Fruit fly (Drosophila melanogaster) whole organism, embryonic: ENCODE results near the gene CG11562.
A peak's percentile ranks its signal among the peaks of the same experiment; 100 is the strongest.

Source experiments
- Atf6 ChIP-seq: fragments of 200-800 bp; sonication (Bioruptor generic); IDR thresholded peaks from 2 replicates; pipeline ENCODE4 v1.3.6; 2022; ENCODE audit warnings: missing biosample characterization, missing genetic modification characterization
- CG1024 ChIP-seq: fragments of 200-800 bp; sonication (Bioruptor generic); IDR thresholded peaks from 2 replicates; pipeline ENCODE4 v1.3.6; 2022; ENCODE audit warnings: missing biosample characterization, missing genetic modification characterization
- CG10431 ChIP-seq: fragments of 200-800 bp; sonication (Bioruptor generic); optimal IDR thresholded peaks from 3 replicates; lab custom pipeline; 2018; ENCODE audit warnings: missing biosample characterization, mild to moderate bottlenecking, missing genetic modification characterization
- CG10979 ChIP-seq: fragments of 200-800 bp; sonication (Bioruptor generic); optimal IDR thresholded peaks from 2 replicates; lab custom pipeline; 2018; ENCODE audit warnings: missing biosample characterization, mild to moderate bottlenecking, missing genetic modification characterization, moderate library complexity
- CG11085 ChIP-seq: fragments of 200-800 bp; sonication (Bioruptor generic); IDR thresholded peaks from 2 replicates; pipeline ENCODE4 v1.3.6; 2022; ENCODE audit warnings: missing biosample characterization, missing genetic modification characterization
- CG12104 ChIP-seq: fragments of 200-800 bp; sonication (Bioruptor generic); optimal IDR thresholded peaks from 3 replicates; lab custom pipeline; 2016; ENCODE audit warnings: missing biosample characterization, missing genetic modification characterization
- CG12299 ChIP-seq: fragments of 200-800 bp; sonication (Bioruptor generic); optimal IDR thresholded peaks from 2 replicates; lab custom pipeline; 2018; ENCODE audit warnings: missing biosample characterization, mild to moderate bottlenecking, missing genetic modification characterization
- CG12659 ChIP-seq: fragments of 200-800 bp; sonication (Bioruptor generic); optimal IDR thresholded peaks from 3 replicates; lab custom pipeline; 2017; ENCODE audit warnings: mild to moderate bottlenecking, missing biosample characterization, missing genetic modification reagents, missing genetic modification characterization
- CG13123 ChIP-seq: fragments of 200-800 bp; sonication (Bioruptor generic); optimal IDR thresholded peaks from 2 replicates; lab custom pipeline; 2016; ENCODE audit warnings: missing biosample characterization, missing genetic modification characterization
- CG15696 ChIP-seq: fragments of 200-800 bp; sonication (Bioruptor generic); optimal IDR thresholded peaks from 2 replicates; lab custom pipeline; 2019; ENCODE audit warnings: missing biosample characterization, mild to moderate bottlenecking, missing genetic modification characterization, moderate library complexity
- CG16815 ChIP-seq: fragments of 200-800 bp; sonication (Bioruptor generic); optimal IDR thresholded peaks from 3 replicates; lab custom pipeline; 2017; ENCODE audit warnings: missing biosample characterization, mild to moderate bottlenecking, missing genetic modification characterization
- CG17328 ChIP-seq: fragments of 200-800 bp; sonication (Bioruptor generic); IDR thresholded peaks from 2 replicates; pipeline ENCODE4 v1.3.6; 2022; ENCODE audit warnings: missing biosample characterization, missing genetic modification characterization
- CG1832 ChIP-seq: fragments of 200-800 bp; sonication (Bioruptor generic); optimal IDR thresholded peaks from 2 replicates; lab custom pipeline; 2017; ENCODE audit warnings: missing biosample characterization, mild to moderate bottlenecking, missing genetic modification characterization, inconsistent platforms
- CG18764 ChIP-seq: fragments of 200-800 bp; sonication (Bioruptor generic); optimal IDR thresholded peaks from 3 replicates; lab custom pipeline; 2016; ENCODE audit warnings: missing biosample characterization, missing genetic modification characterization
- CG2116 ChIP-seq: fragments of 200-800 bp; sonication (Bioruptor generic); optimal IDR thresholded peaks from 3 replicates; lab custom pipeline; 2018; ENCODE audit warnings: missing biosample characterization, mild to moderate bottlenecking, missing genetic modification characterization
- CG2712 ChIP-seq: fragments of 200-800 bp; optimal IDR thresholded peaks from 3 replicates; lab custom pipeline; 2019; ENCODE audit warnings: missing biosample characterization, mild to moderate bottlenecking, missing genetic modification characterization, moderate library complexity
- CG3065 ChIP-seq: fragments of 200-800 bp; sonication (Bioruptor generic); optimal IDR thresholded peaks from 2 replicates; lab custom pipeline; 2016; ENCODE audit warnings: missing biosample characterization, missing genetic modification characterization
- CG32767 ChIP-seq: fragments of 200-800 bp; sonication (Bioruptor generic); IDR thresholded peaks from 2 replicates; pipeline ENCODE4 v1.3.6; 2022; ENCODE audit warnings: missing biosample characterization, missing genetic modification characterization
- CG33557 ChIP-seq: fragments of 200-800 bp; sonication (Bioruptor generic); optimal IDR thresholded peaks from 2 replicates; lab custom pipeline; 2019; ENCODE audit warnings: missing biosample characterization, mild to moderate bottlenecking, missing genetic modification characterization, moderate library complexity
- CG4730 ChIP-seq: fragments of 200-800 bp; sonication (Bioruptor generic); IDR thresholded peaks from 2 replicates; pipeline ENCODE4 v1.3.6; 2022; ENCODE audit warnings: missing biosample characterization, missing genetic modification characterization
- CG5245 ChIP-seq: fragments of 200-800 bp; sonication (Bioruptor generic); optimal IDR thresholded peaks from 3 replicates; lab custom pipeline; 2016; ENCODE audit warnings: missing biosample characterization, missing genetic modification characterization
- CG7556 ChIP-seq: fragments of 200-800 bp; sonication (Bioruptor generic); optimal IDR thresholded peaks from 2 replicates; lab custom pipeline; 2017; ENCODE audit warnings: missing biosample characterization, mild to moderate bottlenecking, missing genetic modification characterization
- CG9797 ChIP-seq: fragments of 200-800 bp; sonication (Bioruptor generic); optimal IDR thresholded peaks from 3 replicates; lab custom pipeline; 2018; ENCODE audit warnings: missing biosample characterization, mild to moderate bottlenecking, missing genetic modification characterization
- Camta ChIP-seq: fragments of 200-800 bp; sonication (Bioruptor generic); optimal IDR thresholded peaks from 2 replicates; lab custom pipeline; 2016; ENCODE audit warnings: missing biosample characterization, missing genetic modification characterization
- CrebB ChIP-seq: fragments of 200-800 bp; sonication (Bioruptor generic); optimal IDR thresholded peaks from 3 replicates; lab custom pipeline; 2018; ENCODE audit warnings: missing biosample characterization, mild to moderate bottlenecking, missing genetic modification characterization
- Drgx ChIP-seq: fragments of 200-800 bp; sonication (Bioruptor generic); IDR thresholded peaks from 2 replicates; pipeline ENCODE4 v1.3.6; 2022; ENCODE audit warnings: missing biosample characterization, missing genetic modification characterization
- Elba2 ChIP-seq: fragments of 200-800 bp; sonication (Bioruptor generic); optimal IDR thresholded peaks from 3 replicates; lab custom pipeline; 2016; ENCODE audit warnings: missing biosample characterization, missing genetic modification characterization
- Fer2 ChIP-seq: fragments of 200-800 bp; sonication (Bioruptor generic); optimal IDR thresholded peaks from 2 replicates; lab custom pipeline; 2018; ENCODE audit warnings: missing biosample characterization, mild to moderate bottlenecking, missing genetic modification characterization, moderate library complexity
- HLH4C ChIP-seq: fragments of 200-800 bp; sonication (Bioruptor generic); IDR thresholded peaks from 3 replicates; pipeline ENCODE4 v1.3.6; 2022; ENCODE audit warnings: missing biosample characterization, missing genetic modification characterization; ENCODE audit not compliant: partially characterized antibody
- HmgD ChIP-seq: fragments of 200-800 bp; sonication (Bioruptor generic); optimal IDR thresholded peaks from 3 replicates; lab custom pipeline; 2016; ENCODE audit warnings: missing biosample characterization, missing genetic modification characterization
- Lhr ChIP-seq: fragments of 200-800 bp; sonication (Bioruptor generic); optimal IDR thresholded peaks from 3 replicates; lab custom pipeline; 2017; ENCODE audit warnings: mild to moderate bottlenecking, missing biosample characterization, missing genetic modification reagents, missing genetic modification characterization
- Nf-YB ChIP-seq: fragments of 200-800 bp; sonication (Bioruptor generic); optimal IDR thresholded peaks from 3 replicates; lab custom pipeline; 2019; ENCODE audit warnings: missing biosample characterization, mild to moderate bottlenecking, missing genetic modification characterization, moderate library complexity
- NfI ChIP-seq: fragments of 200-800 bp; sonication (Bioruptor generic); optimal IDR thresholded peaks from 3 replicates; lab custom pipeline; 2018; ENCODE audit warnings: missing biosample characterization, mild to moderate bottlenecking, missing genetic modification characterization, moderate library complexity
- Oaz ChIP-seq: fragments of 200-800 bp; sonication (Bioruptor generic); IDR thresholded peaks from 2 replicates; pipeline ENCODE4 v1.3.6; 2022; ENCODE audit warnings: missing biosample characterization, missing genetic modification characterization
- Opbp ChIP-seq: fragments of 200-800 bp; sonication (Bioruptor generic); IDR thresholded peaks from 3 replicates; pipeline ENCODE4 v1.3.6; 2022; ENCODE audit warnings: missing biosample characterization, missing genetic modification characterization; ENCODE audit not compliant: partially characterized antibody
- Sox102F ChIP-seq: fragments of 200-800 bp; sonication (Bioruptor generic); optimal IDR thresholded peaks from 2 replicates; lab custom pipeline; 2018; ENCODE audit warnings: missing biosample characterization, mild to moderate bottlenecking, missing genetic modification characterization, moderate library complexity
- Xrp1 ChIP-seq: fragments of 200-800 bp; sonication (Bioruptor generic); IDR thresholded peaks from 2 replicates; pipeline ENCODE4 v1.3.6; 2022; ENCODE audit warnings: missing biosample characterization, missing genetic modification characterization
- ac ChIP-seq: fragments of 200-800 bp; sonication (Bioruptor generic); optimal IDR thresholded peaks from 3 replicates; lab custom pipeline; 2017; ENCODE audit warnings: missing biosample characterization, mild to moderate bottlenecking, missing genetic modification characterization
- dimm ChIP-seq: fragments of 200-800 bp; sonication (Bioruptor generic); IDR thresholded peaks from 2 replicates; pipeline ENCODE4 v1.3.6; 2022; ENCODE audit warnings: missing biosample characterization, missing genetic modification characterization
- dmrt99B ChIP-seq: fragments of 200-800 bp; sonication (Bioruptor generic); optimal IDR thresholded peaks from 2 replicates; lab custom pipeline; 2018; ENCODE audit warnings: missing biosample characterization, mild to moderate bottlenecking, missing genetic modification characterization, moderate library complexity
- fd3F ChIP-seq: fragments of 200-800 bp; sonication (Bioruptor generic); optimal IDR thresholded peaks from 2 replicates; lab custom pipeline; 2018; ENCODE audit warnings: missing biosample characterization, mild to moderate bottlenecking, missing genetic modification characterization, moderate library complexity
- h ChIP-seq: fragments of >200 bp; optimal IDR thresholded peaks from 2 replicates; lab custom pipeline; 2017
- hkb ChIP-seq, 2 experiments: fragments of 200-800 bp in 1 of 2; fragments of >200 bp in 1 of 2; sonication (Bioruptor generic) in 1 of 2; IDR thresholded peaks in 1 of 2; optimal IDR thresholded peaks in 1 of 2; 2 replicates each; pipeline versions ENCODE4 v1.3.6 to Lab custom; 2017 to 2022; ENCODE audit warnings: missing biosample characterization in 1 of 2, missing genetic modification characterization in 1 of 2
- jing ChIP-seq: fragments of 200-800 bp; sonication (Bioruptor generic); optimal IDR thresholded peaks from 2 replicates; lab custom pipeline; 2018; ENCODE audit warnings: missing biosample characterization, mild to moderate bottlenecking, missing genetic modification characterization
- klu ChIP-seq: fragments of 200-800 bp; sonication (Bioruptor generic); IDR thresholded peaks from 2 replicates; pipeline ENCODE4 v1.3.6; 2022; ENCODE audit warnings: missing biosample characterization, missing genetic modification characterization
- nerfin-1 ChIP-seq: fragments of 200-800 bp; sonication (Bioruptor generic); optimal IDR thresholded peaks from 3 replicates; lab custom pipeline; 2019; ENCODE audit warnings: missing biosample characterization, mild to moderate bottlenecking, missing genetic modification characterization, moderate library complexity
- nerfin-2 ChIP-seq: fragments of 200-800 bp; sonication (Bioruptor generic); IDR thresholded peaks from 2 replicates; pipeline ENCODE4 v1.3.6; 2022; ENCODE audit warnings: missing biosample characterization, missing genetic modification characterization; ENCODE audit not compliant: partially characterized antibody
- org-1 ChIP-seq: fragments of 200-800 bp; sonication (Bioruptor generic); optimal IDR thresholded peaks from 2 replicates; lab custom pipeline; 2017; ENCODE audit warnings: missing biosample characterization, missing genetic modification characterization
- pb ChIP-seq: fragments of 200-800 bp; sonication (Bioruptor generic); optimal IDR thresholded peaks from 3 replicates; lab custom pipeline; 2016; ENCODE audit warnings: missing biosample characterization, missing genetic modification characterization
- tll ChIP-seq, 2 experiments: fragments of 200-800 bp in 1 of 2; fragments of >200 bp in 1 of 2; sonication (Bioruptor generic) in 1 of 2; optimal IDR thresholded peaks; 2 replicates each; lab custom pipeline; 2017 to 2019; ENCODE audit warnings: missing biosample characterization in 2 of 2, missing genetic modification characterization in 2 of 2, mild to moderate bottlenecking in 1 of 2, moderate library complexity in 1 of 2

The CG11562 gene

DNA sequence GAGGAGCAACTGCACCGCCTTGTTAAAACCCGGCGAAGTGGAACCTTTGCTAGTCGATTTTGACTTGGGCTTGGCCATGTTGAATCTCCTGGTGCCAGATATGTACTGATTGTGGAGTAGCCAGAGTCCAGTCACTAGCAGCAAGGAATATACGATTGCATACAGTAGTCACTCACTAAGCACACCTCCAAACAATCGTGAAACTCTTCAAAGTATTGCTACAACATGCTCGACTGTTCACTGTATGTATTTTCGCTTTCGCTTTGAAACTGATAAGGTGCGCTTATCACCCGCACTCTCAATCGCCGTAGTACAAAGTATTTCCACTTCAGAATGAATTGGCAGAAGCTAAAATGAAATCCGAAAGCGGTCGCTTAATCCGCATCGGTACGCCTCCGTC is 5.8 kb upstream of the CG11562 start (continued):
- TF ChIP-seq Oaz (no peak), dimm (GFP tag; lab: Robert Waterston, UW) (no peak), CG32767 (no peak), tll (GFP tag; optimal IDR thresholded peaks at IDR 0.05; lab: Kevin White, UChicago) (no peak), HmgD (GFP tag; lab: Kevin White, UChicago) (peak; percentile 13), CG18764 (GFP tag; lab: Kevin White, UChicago) (peak; percentile 29), CG9797 (GFP tag; lab: Kevin White, UChicago) (no peak), CG11085 (GFP tag; lab: Robert Waterston, UW) (peak; percentile 55; the same call in 1 of the 2 replicates), CG16815 (no peak), ac (GFP tag; lab: Kevin White, UChicago) (no peak), Lhr (GFP tag; lab: Kevin White, UChicago) (no peak), Camta (GFP tag; lab: Kevin White, UChicago) (peak; percentile 42), dmrt99B (tag; lab: Kevin White, UChicago) (peak; percentile 65), CG1024 (no peak), CG1832 (GFP tag; lab: Kevin White, UChicago) (no peak), Fer2 (tag; lab: Kevin White, UChicago) (peak; percentile 38), CG33557 (GFP tag; lab: Kevin White, UChicago) (no peak), CG7556 (GFP tag; lab: Kevin White, UChicago) (peak; percentile 30), Nf-YB (GFP tag; lab: Kevin White, UChicago) (no peak), nerfin-1 (tag; lab: Kevin White, UChicago) (no peak), Sox102F (GFP tag; lab: Kevin White, UChicago) (peak; percentile 58), jing (GFP tag; lab: Kevin White, UChicago) (no peak), h (no peak), Xrp1 (GFP tag; lab: Robert Waterston, UW) (peak; percentile 67), Atf6 (GFP tag; lab: Robert Waterston, UW) (peak; percentile 82), CG13123 (no peak), CG12659 (peak; percentile 29), CG15696 (tag; lab: Kevin White, UChicago) (peak; percentile 15), CG12104 (GFP tag; lab: Kevin White, UChicago) (peak; percentile 13), org-1 (GFP tag; lab: Kevin White, UChicago) (peak; percentile 49), CG17328 (GFP tag; lab: Robert Waterston, UW) (peak; percentile 61), CrebB (peak; percentile 68), Drgx (GFP tag; lab: Robert Waterston, UW) (peak; percentile 54), CG4730 (GFP tag; lab: Robert Waterston, UW) (peak; percentile 59; the same call in 1 of the 2 replicates), NfI (peak; percentile 65), CG2712 (peak; percentile 42), Elba2 (GFP tag; lab: Kevin White, UChicago) (no peak), CG5245 (GFP tag; lab: Kevin White, UChicago) (peak; percentile 54), CG10979 (tag; lab: Kevin White, UChicago) (peak; percentile 7), CG12299 (tag; lab: Kevin White, UChicago) (peak; percentile 10), nerfin-2 (GFP tag; lab: Robert Waterston, UW) (no peak), pb (GFP tag; lab: Kevin White, UChicago) (peak; percentile 15), fd3F (GFP tag; lab: Kevin White, UChicago) (peak; percentile 4), CG3065 (GFP tag; lab: Kevin White, UChicago) (no peak), klu (GFP tag; lab: Robert Waterston, UW) (no peak), Opbp (GFP tag; lab: Robert Waterston, UW) (no peak), CG10431 (no peak), CG2116 (GFP tag; lab: Kevin White, UChicago) (no peak), HLH4C (GFP tag; lab: Robert Waterston, UW) (no peak), hkb (optimal IDR thresholded peaks at IDR 0.05; lab: Kevin White, UChicago) (no peak), hkb (GFP tag; IDR thresholded peaks at IDR 0.05; lab: Robert Waterston, UW) (peak; percentile 75)
